Fruit fly (Drosophila melanogaster) ovary, adult (tissue): ENCODE results near the gene stck.

ENCODE experiments used
- CG17801 ChIP-seq: fragments of 200-800 bp; optimal IDR thresholded peaks from 2 replicates; lab custom pipeline; 2019; ENCODE audit warnings: missing biosample characterization, mild to moderate bottlenecking, missing genetic modification characterization, moderate library complexity; ENCODE audit not compliant: partially characterized antibody

The stck gene

DNA sequence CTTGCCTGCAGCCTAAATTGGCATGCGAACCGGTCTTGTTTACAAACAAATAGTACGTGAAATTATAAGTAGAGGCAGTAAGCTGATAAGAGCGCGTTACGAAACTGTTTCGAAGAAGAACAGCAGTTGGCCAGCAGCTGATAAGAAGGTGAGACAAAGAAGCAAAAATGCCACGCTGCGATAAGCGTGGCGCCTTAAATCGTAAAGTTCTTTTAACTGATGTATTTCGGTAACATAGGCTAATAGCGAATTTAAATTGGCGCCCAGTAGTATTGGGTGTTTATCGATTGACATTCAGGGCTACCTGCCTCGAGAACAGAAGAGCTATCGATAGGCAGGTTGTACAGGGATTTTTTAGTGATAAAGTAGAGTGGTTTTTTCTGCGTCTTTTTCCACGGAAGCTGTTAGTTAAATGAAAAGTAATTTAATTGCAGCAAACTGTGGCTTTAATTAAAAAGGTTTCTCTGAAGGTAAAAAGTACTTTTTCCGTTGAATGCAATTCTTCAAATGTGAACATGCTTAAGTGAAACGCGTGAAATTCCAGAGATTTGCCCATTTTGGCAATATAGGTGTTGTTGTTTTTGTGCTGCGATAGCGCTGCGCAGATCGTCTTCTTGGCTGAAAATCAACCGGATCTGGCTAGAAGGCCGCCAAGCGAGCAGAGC lies at the start of gene stck:
Gene stck, plus strand, starts transcription at position 353 of the 665 bp plus-strand sequence.
- no peak for TF ChIP-seq CG17801

DNA sequence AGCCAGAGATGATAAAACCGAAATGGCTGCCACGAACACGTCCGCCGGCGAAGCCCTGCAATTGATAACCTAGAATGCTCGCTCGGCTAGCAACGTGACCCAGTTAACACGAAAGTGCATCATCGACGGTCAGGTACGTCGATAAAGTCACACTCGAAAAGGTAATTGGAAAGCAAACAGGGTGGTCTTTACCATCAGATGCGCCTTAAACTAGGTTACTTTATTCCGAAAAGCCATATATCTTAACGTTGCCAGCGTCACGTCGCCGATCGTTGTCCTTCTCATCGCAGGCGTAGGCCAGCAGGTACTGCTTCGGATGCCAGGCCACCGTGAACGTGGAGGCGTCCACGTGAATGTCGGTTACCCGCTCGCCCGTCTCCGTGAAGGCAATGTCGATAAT lies 49.5 kb upstream of the stck start:
- TF ChIP-seq CG17801, result no peak

DNA sequence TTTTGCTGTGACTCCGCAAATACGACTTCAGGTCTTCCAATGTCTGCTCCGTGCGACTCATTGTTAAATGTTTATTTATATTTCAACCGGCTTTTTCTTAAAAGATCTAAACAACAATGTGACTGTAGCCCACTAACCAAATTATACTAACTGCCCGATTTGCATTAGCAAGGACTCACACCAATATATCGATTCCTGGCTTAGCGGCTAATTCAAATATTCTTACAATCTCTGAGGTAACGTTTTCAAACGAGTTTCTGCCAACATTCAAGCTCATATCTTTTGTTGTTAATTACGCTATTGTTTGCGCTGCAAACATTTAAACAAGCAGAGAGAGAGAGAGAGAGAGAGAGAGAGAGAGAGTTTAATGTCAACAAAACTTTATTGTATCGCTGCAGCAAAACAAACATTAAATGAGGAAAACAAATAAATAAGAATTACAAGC lies 48.2 kb upstream of the stck start, which contains the start of gene tex:
Gene tex, minus strand, starts transcription at position 131 of the 445 bp plus-strand sequence.
- no peak for TF ChIP-seq CG17801

DNA sequence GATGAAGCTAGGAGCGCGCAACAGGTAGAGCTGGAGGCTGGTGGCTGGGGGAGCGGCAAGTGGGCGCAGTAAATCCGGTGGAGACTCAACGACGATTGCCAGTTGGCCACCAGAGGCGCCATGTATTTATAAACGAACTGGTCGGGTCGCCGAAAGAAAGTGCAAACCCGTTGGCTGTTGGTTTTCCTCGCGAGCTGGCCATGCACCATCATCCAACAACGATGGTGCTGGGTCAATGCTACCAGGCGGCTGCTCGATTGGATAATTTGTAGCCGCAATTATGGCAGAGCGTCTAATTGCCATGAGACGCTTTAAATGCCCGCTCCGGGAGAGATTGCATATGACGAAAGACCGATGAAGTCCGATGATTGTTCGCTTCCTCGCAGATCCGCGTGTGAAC lies 46.1 kb upstream of the stck start, which contains the start of gene CG11693:
Gene CG11693, minus strand, starts transcription at position 101 of the 400 bp plus-strand sequence.
- TF ChIP-seq CG17801, result no peak

DNA sequence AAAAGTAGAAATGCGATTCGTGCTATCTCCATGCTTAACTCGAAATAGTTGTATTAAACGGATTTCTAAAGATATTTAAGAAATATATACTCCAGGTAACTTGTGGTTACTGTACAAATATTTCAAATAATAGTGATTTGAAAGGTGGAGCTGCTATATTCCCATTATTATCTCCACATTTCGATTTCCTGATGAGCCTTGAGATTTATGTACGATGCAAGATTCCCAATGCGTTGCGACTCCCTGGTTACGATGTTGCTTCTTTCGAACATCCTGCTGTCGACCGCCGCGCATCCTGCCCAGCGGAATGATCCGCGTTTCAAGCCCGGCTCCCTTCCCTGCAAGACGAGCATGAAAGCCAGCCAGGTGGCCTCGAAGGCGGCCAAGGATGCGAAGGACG lies 44.7 kb upstream of the stck start, which contains the start of the genes CG11694 and CG11698:
Gene CG11694, minus strand, starts transcription at position 101 of the 400 bp plus-strand sequence.
Gene CG11698, plus strand, starts transcription at position 152 of the 400 bp plus-strand sequence.
- no peak for TF ChIP-seq CG17801

DNA sequence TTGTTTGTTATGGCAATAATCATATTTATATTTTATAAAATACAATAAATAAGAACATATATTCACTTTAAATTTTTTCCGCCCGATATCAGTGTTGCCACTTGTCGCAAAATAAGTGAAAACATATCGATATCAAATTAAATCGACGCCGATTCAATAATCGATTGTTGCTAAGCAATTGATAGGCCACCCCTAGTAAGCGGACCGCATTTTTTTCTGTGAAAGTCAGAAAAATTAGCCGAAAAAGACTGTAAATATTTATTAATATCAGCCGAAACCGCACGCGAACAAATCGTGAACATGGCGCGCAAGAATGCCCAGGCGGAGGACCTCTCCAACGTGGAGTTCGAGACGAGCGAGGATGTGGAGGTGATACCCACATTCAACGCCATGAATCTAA lies 43.7 kb upstream of the stck start, which contains the start of gene CG7483:
Gene CG7483, plus strand, starts transcription at position 171 of the 400 bp plus-strand sequence.
- peak; percentile 58 for TF ChIP-seq CG17801

DNA sequence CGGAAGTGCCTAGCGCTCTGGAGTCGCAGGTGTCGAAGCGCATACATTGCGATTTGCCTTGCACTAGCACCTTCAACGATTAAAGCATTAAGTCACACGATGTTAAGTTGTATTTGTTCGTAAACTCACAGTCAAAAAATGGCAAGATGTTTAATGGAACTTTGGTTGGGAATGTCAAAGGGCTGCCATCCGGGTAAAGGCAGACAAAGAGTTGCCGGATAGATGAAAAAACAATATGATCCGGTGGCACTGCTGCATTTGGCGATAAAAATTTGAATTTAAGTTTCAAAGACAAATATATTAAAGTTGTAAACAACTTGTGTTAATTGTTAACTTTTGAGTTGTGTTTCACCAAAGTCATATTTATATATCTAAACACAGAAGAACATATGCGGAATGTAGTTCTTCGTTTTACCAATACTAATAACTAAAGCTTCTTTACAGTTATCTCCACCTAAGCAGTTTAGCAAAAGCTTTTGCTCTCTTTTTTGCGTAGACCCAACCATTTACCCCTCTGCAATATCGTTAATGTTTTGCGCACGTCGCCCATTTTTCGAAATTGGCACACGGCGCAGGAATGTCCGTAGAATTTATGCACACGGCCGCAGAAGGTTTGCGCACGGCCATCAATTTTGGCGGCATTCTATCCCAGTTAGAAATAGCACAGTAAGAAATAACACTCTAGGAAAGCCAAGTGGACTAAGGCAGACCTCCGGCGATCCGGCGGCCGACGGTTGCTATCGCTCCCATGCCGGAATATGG lies 40.3 kb upstream of the stck start, which contains the start of gene Coq2:
Gene Coq2, minus strand, starts transcription at position 200 of the 762 bp plus-strand sequence.
- no peak for TF ChIP-seq CG17801

DNA sequence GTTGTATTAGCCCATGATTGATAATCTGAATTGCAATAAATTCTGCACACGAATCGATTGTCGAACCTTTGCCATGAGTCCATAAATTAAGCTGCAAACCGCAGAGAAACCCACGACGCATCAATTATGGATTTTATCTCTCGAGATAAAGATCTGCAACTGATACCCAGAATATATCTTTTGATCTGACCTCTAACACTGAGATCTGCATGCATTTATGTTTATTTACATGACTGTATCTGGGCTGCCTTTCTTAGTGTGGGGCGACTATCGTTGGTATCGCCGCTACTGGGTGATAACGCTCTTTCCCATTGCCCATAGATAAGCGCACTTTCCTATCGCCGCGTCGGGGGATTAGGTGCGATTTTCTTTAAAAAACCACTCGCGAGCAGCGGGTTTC lies 39.6 kb upstream of the stck start, which contains the start of gene Ctr1B:
Gene Ctr1B, plus strand, starts transcription at position 398 of the 400 bp plus-strand sequence.
- no peak for TF ChIP-seq CG17801

DNA sequence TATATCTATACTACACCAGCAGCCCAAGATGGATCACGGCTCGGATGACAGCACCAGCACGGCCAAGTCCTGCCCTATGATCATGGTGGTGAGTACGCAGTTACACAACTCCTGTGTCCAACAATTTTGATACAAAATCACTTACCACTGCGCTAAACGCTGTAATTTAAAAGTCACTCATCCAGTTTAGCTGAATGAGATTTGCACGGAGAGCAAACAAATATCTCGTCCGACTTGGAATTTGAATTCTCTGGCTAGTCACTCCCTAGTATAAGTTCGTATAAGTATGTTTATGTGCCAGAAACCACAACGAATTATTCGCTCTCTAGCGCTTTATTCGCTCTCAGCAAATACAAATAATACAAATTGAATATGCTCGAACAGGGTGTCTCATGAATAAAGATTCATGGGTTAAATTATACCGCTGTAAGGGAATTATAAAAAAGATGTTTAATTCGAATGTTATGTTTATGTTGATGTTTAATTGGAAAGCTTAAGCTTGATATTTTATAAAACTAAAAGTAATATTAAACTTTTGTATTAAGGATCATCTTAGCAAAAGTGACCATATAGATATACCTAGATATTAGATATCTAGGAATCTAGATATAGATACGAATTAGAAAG lies 39.0 kb upstream of the stck start:
- TF ChIP-seq CG17801, result no peak

DNA sequence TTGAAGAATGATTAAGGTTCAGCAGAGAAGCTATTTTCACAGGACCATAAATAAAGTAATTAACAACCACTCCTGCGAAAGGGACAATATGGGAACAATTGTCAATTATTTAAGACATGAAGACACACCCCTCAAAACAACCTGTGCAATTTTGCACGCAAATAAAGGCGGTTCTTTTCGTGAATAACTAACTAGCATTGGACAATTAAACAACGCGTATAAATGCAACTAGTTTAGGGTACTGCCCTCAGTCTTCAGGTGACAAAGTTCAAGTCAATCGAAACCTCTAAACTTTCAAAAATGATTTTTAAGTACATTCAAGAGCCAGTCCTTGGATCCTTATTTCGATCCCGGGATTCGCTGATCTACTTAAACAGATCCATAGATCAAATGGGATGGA lies 35.3 kb upstream of the stck start, which contains the start of gene Or85a:
Gene Or85a, plus strand, starts transcription at position 301 of the 400 bp plus-strand sequence.
- no peak for TF ChIP-seq CG17801

DNA sequence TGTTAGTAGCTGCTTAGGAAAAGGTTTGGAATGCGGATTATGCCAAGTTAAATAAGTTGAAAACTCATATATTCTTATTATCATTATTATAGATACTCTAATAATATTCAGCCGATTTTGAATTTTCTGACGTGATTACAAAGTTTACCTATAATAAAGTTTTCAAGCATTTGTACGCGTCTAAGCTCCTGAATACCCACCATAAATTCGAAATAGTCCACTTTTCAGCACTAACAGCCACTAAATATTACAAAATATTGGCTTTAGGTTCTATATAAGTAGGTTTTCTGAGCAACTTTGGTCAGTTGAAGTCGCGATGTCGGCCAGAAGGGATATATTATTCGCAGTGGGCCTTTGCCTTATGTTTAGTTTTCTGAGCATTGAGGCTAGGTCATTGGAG lies 32.8 kb upstream of the stck start, which contains the start of gene CG7443:
Gene CG7443, plus strand, starts transcription at position 301 of the 400 bp plus-strand sequence.
- no peak for TF ChIP-seq CG17801

DNA sequence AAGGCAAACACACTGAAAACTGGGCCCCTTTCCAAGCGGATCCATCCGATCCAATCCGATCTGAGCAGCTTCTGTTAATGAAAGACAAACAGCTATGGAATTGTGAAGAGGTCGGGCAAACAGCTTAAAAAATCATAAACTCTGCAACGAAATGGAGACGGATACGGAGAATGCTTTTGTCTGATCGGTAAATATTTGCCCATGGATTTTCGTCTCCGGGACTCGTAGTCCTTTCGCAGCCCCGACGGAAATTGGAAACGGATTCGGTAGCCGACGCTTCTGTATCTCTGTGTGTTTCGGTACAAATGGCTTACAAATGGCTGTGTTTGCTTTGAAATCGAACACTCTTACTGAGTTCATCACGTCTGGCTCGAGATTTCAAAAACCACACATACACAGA lies 29.9 kb upstream of the stck start:
- TF ChIP-seq CG17801, result no peak

DNA sequence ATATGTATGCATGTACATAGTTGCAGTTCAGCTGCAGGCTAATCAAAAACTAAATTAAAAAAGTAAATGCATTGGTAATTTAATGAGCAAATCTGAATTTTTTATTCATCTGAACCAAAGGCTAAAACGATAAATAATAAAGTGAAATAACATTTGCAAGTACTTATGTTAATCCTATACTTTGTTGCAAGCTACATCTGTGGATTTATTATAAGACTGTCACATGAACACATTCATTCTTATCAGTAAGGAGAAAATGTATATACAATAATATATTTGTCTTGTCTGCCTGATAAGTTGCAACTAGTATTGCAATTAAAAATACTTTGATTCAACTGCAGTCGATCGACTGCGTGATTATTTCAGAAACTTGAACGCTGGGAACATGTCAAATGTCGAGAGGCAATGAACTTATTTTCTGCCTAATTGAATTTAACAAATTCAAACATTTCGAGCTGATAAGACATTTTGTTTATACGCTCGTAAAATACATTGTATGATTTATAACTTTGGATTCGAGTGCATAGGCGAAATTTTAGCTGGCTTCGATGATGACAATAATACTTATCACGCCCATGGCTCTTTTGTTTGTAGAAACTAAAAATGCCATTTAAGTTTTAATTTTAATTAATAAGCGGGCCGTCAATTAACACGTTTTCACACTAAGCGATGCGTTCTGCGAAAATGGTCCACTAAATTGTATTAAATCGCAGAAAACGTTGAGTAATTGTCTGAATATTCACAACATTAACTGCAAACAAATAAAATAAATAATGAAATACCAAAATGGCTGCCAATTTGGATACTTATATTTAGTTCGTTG lies 28.6 kb upstream of the stck start:
- TF ChIP-seq CG17801, result no peak

DNA sequence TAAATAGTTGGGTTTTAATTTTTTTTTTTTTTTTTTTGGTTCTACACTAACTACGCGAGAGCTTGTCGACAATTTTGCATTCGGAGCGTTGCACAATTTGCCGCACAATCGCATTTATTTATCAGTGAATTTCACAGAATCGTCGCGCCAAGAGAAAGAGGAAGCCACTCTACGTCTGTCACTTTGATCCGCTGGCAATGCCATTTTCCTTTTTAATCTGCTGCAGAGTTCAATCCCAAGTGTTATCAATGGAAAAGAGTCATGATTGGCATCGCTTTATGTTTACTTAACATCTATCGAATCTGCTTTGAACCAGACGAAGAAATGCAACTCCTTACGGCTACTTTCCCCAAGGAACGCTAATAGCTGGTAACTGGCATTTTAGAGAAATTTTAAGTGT lies 27.1 kb upstream of the stck start:
- no peak for TF ChIP-seq CG17801

DNA sequence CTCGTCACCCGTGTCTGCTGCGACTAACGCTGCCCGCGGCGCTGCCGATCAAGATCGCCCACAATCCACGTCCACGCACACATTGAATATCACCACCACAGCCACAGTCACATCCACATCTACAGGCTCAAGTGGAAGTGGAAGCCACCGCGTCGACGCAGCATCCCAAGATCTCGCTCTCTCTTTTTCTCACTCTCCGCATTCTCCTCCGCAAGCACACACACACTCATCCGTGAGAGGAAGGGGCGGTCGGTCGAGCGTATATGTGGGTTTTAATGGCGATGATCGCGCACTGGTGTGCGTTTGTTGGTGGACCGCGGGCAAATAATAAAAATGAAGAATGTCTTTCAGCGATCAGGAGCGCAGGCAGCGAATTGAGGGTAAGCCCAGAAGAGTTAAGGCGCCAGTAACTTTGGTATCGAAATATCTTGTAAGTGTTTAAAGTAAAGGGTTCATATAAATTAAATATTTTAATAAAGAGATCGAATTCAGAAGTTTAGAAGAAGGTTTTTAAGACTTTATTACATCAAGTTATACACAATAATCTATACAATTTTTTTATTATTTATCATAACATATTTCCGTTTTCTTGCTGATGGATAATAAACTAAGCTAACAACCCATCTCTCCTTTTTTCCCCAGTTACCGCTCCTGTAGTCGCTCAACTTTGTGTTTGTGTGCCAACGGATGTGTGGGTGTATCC lies 22.9 kb upstream of the stck start, which contains the start of gene Poxm:
Gene Poxm, minus strand, starts transcription at position 25 of the 703 bp plus-strand sequence.
- TF ChIP-seq CG17801, result no peak
